Fruit fly (Drosophila melanogaster): ENCODE data around the gene CG43333.

Gene CG43333

dm6 chr2L:14133562-14134539 lies 46.6 kb downstream of the CG43333 start:
- TF ChIP-seq CG13204 (GFP tag; optimal IDR thresholded peaks at IDR 0.05): peak; percentile 54
- 0 out of 3 replicates have a peak, but pooled peaks have one; percentile 21 for TF ChIP-seq fd96Ca (GFP tag; IDR thresholded peaks at IDR 0.05)
- 0 out of 3 replicates have a peak, but pooled peaks have one; percentile 16 for TF ChIP-seq CG4496 (GFP tag; IDR thresholded peaks at IDR 0.05)
- TF ChIP-seq CG14655 (GFP tag; optimal IDR thresholded peaks at IDR 0.05): no peak
- TF ChIP-seq EcR (GFP tag; optimal IDR thresholded peaks at IDR 0.05): peak; percentile 78
- TF ChIP-seq Snoo (tag; optimal IDR thresholded peaks at IDR 0.05): no peak
- TF ChIP-seq CG8159 (tag; optimal IDR thresholded peaks at IDR 0.05): peak; percentile 6
- TF ChIP-seq gl (tag; optimal IDR thresholded peaks at IDR 0.05): no peak
- TF ChIP-seq Pif1B (GFP tag; optimal IDR thresholded peaks at IDR 0.05): no peak

- TF ChIP-seq CG12605 (GFP tag; IDR thresholded peaks at IDR 0.05) (no peak), CG13204 (GFP tag; optimal IDR thresholded peaks at IDR 0.05) (no peak), CG8159 (tag; optimal IDR thresholded peaks at IDR 0.05) (no peak)
Measured at dm6 chr2L:14125630-14126029, 54.9 kb downstream of the CG43333 start.

- no peak for TF ChIP-seq CG13204 (GFP tag; optimal IDR thresholded peaks at IDR 0.05)
- TF ChIP-seq CG34367 (tag; optimal IDR thresholded peaks at IDR 0.05): no peak
- TF ChIP-seq CG15710 (tag; optimal IDR thresholded peaks at IDR 0.05): no peak
- peak; percentile 27 for TF ChIP-seq CG8159 (tag; optimal IDR thresholded peaks at IDR 0.05)
- TF ChIP-seq rn (GFP tag; IDR thresholded peaks at IDR 0.05): no peak
Measured at dm6 chr2L:14123605-14124004, 56.9 kb downstream of the CG43333 start.

- TF ChIP-seq CG17806 (tag; optimal IDR thresholded peaks at IDR 0.05) (no peak), gl (tag; optimal IDR thresholded peaks at IDR 0.05) (no peak), fd96Ca (GFP tag; IDR thresholded peaks at IDR 0.05) (no peak), D1 (tag; optimal IDR thresholded peaks at IDR 0.05) (no peak), Ets98B (GFP tag; IDR thresholded peaks at IDR 0.05) (no peak), CG10348 (GFP tag; IDR thresholded peaks at IDR 0.05) (no peak), CG8159 (tag; optimal IDR thresholded peaks at IDR 0.05) (peak; percentile 33)
Measured at dm6 chr2L:14122742-14123334, 57.6 kb downstream of the CG43333 start.

dm6 chr2L:14120689-14121397 lies 59.6 kb downstream of the CG43333 start:
- TF ChIP-seq Snoo (tag; optimal IDR thresholded peaks at IDR 0.05) (no peak), fd96Ca (GFP tag; IDR thresholded peaks at IDR 0.05) (no peak), CG15710 (tag; optimal IDR thresholded peaks at IDR 0.05) (no peak), Ets98B (GFP tag; IDR thresholded peaks at IDR 0.05) (no peak), CG4496 (GFP tag; IDR thresholded peaks at IDR 0.05) (no peak), CG17806 (tag; optimal IDR thresholded peaks at IDR 0.05) (no peak), CG12605 (GFP tag; IDR thresholded peaks at IDR 0.05) (no peak), D1 (tag; optimal IDR thresholded peaks at IDR 0.05) (no peak), CG8159 (tag; optimal IDR thresholded peaks at IDR 0.05) (no peak), CG14655 (GFP tag; optimal IDR thresholded peaks at IDR 0.05) (no peak), CG10348 (GFP tag; IDR thresholded peaks at IDR 0.05) (no peak), Pif1A (GFP tag; optimal IDR thresholded peaks at IDR 0.05) (no peak), rn (GFP tag; IDR thresholded peaks at IDR 0.05) (no peak), EcR (GFP tag; optimal IDR thresholded peaks at IDR 0.05) (no peak), CG9948 (tag; optimal IDR thresholded peaks at IDR 0.05) (no peak)

dm6 chr2L:14115976-14116501 lies 64.4 kb downstream of the CG43333 start:
- TF ChIP-seq EcR (GFP tag; optimal IDR thresholded peaks at IDR 0.05) (no peak), CG13204 (GFP tag; optimal IDR thresholded peaks at IDR 0.05) (peak; percentile 10), Ets98B (GFP tag; IDR thresholded peaks at IDR 0.05) (no peak), CG12605 (GFP tag; IDR thresholded peaks at IDR 0.05) (peak; percentile 77), CG4496 (GFP tag; IDR thresholded peaks at IDR 0.05) (0 out of 3 replicates have a peak, but pooled peaks have one; percentile 8)
